Worm (Caenorhabditis elegans) whole organism, L1 larva: ENCODE measurements around the gene let-805.
"Not testable (repeated sequence)": the region's sequence is repeated elsewhere in the genome, so short reads cannot be mapped to it uniquely, and the experiment has no call there.

ENCODE experiments used
- C04F5.9 ChIP-seq: sonication (generic microtip); optimal IDR thresholded peaks from 2 replicates; lab custom pipeline; 2016; ENCODE audit warnings: missing genetic modification characterization, missing compliant biosample characterization
- C16A3.4 ChIP-seq: fragments of 150-350 bp; optimal IDR thresholded peaks from 2 replicates; lab custom pipeline; 2014; ENCODE audit warnings: missing biosample characterization, missing genetic modification characterization
- C34B4.2 ChIP-seq: sonication (generic microtip); optimal IDR thresholded peaks from 2 replicates; lab custom pipeline; 2017; ENCODE audit warnings: mild to moderate bottlenecking, missing genetic modification characterization, missing compliant biosample characterization
- F16B12.6 ChIP-seq: fragments of 150-350 bp; optimal IDR thresholded peaks from 2 replicates; lab custom pipeline; 2014; ENCODE audit warnings: missing biosample characterization, missing genetic modification characterization
- Y116A8C.19 ChIP-seq: sonication (generic microtip); optimal IDR thresholded peaks from 2 replicates; lab custom pipeline; 2016; ENCODE audit warnings: missing compliant biosample characterization, missing genetic modification characterization, borderline replicate concordance
- aha-1 ChIP-seq: fragments of 150-350 bp; optimal IDR thresholded peaks from 2 replicates; lab custom pipeline; 2014; ENCODE audit warnings: missing biosample characterization, missing genetic modification characterization
- ama-1 ChIP-seq: fragments of 150-350 bp; optimal IDR thresholded peaks from 2 replicates; lab custom pipeline; 2014
- blmp-1 ChIP-seq: fragments of 150-350 bp; optimal IDR thresholded peaks from 2 replicates; lab custom pipeline; 2014; ENCODE audit warnings: missing biosample characterization, missing genetic modification characterization
- efl-1 ChIP-seq, 4 experiments: fragments of 150-350 bp; optimal IDR thresholded peaks in 3 of 4; peaks in 1 of 4; 1 replicate in 1 of 4; 2 replicates in 3 of 4; lab custom pipeline; 2014; ENCODE audit warnings: missing biosample characterization in 2 of 4, missing genetic modification characterization in 2 of 4, missing genetic modification reagents in 2 of 4
- efl-3 ChIP-seq: fragments of 200-800 bp; sonication (Bioruptor generic); optimal IDR thresholded peaks from 2 replicates; lab custom pipeline; 2018; ENCODE audit warnings: mild to moderate bottlenecking, missing genetic modification characterization, missing compliant biosample characterization
- egl-27 ChIP-seq, 2 experiments: fragments of 150-350 bp in 1 of 2; sonication (generic microtip); optimal IDR thresholded peaks; 3 replicates each; lab custom pipeline; 2017 to 2018; ENCODE audit warnings: missing biosample characterization in 2 of 2, missing genetic modification characterization in 2 of 2, missing genetic modification reagents in 2 of 2
- elt-2 ChIP-seq: sonication (generic microtip); optimal IDR thresholded peaks from 2 replicates; lab custom pipeline; 2016; ENCODE audit warnings: missing genetic modification characterization, mild to moderate bottlenecking, inconsistent platforms, missing compliant biosample characterization, missing genetic modification reagents
- fkh-10 ChIP-seq: sonication (generic microtip); optimal IDR thresholded peaks from 2 replicates; lab custom pipeline; 2017; ENCODE audit warnings: missing biosample characterization, missing genetic modification reagents, missing genetic modification characterization
- grh-1 ChIP-seq: fragments of 200-800 bp; sonication (Bioruptor generic); IDR thresholded peaks from 2 replicates; pipeline ENCODE4 v1.3.6; 2022; ENCODE audit warnings: missing genetic modification reagents, missing genetic modification characterization, missing compliant biosample characterization
- hlh-17 ChIP-seq: fragments of 200-800 bp; sonication (Bioruptor generic); optimal IDR thresholded peaks from 2 replicates; lab custom pipeline; 2018; ENCODE audit warnings: missing genetic modification characterization, mild to moderate bottlenecking, missing compliant biosample characterization, moderate library complexity, borderline replicate concordance
- isw-1 ChIP-seq: fragments of 200-800 bp; sonication (Bioruptor generic); IDR thresholded peaks from 2 replicates; pipeline ENCODE4 v1.3.6; 2022; ENCODE audit warnings: missing genetic modification characterization, missing compliant biosample characterization
- lin-13 ChIP-seq: fragments of 150-350 bp; optimal IDR thresholded peaks from 2 replicates; lab custom pipeline; 2014; ENCODE audit warnings: missing biosample characterization, missing genetic modification reagents, missing genetic modification characterization
- lsy-2 ChIP-seq, 2 experiments: fragments of 150-350 bp; optimal IDR thresholded peaks; 2 replicates each; lab custom pipeline; 2014; ENCODE audit warnings: missing biosample characterization in 2 of 2, missing genetic modification characterization in 2 of 2
- mef-2 ChIP-seq: fragments of 150-350 bp; optimal IDR thresholded peaks from 2 replicates; lab custom pipeline; 2014; ENCODE audit warnings: missing biosample characterization, missing genetic modification characterization
- nhr-28 ChIP-seq: fragments of 150-350 bp; optimal IDR thresholded peaks from 2 replicates; lab custom pipeline; 2014; ENCODE audit warnings: missing biosample characterization, missing genetic modification characterization
- nhr-47 ChIP-seq: sonication (generic microtip); optimal IDR thresholded peaks from 2 replicates; lab custom pipeline; 2016; ENCODE audit warnings: mild to moderate bottlenecking, missing genetic modification characterization, moderate library complexity, missing compliant biosample characterization
- pqm-1 ChIP-seq: sonication (generic microtip); optimal IDR thresholded peaks from 3 replicates; lab custom pipeline; 2017; ENCODE audit warnings: missing biosample characterization, missing genetic modification characterization
- skn-1 ChIP-seq: fragments of 150-350 bp; optimal IDR thresholded peaks from 2 replicates; lab custom pipeline; 2014; ENCODE audit warnings: missing biosample characterization, missing genetic modification characterization
- snpc-4 ChIP-seq: fragments of 150-350 bp; optimal IDR thresholded peaks from 2 replicates; lab custom pipeline; 2014; ENCODE audit warnings: missing biosample characterization, missing genetic modification characterization
- snu-23 ChIP-seq: sonication (generic microtip); optimal IDR thresholded peaks from 2 replicates; lab custom pipeline; 2016; ENCODE audit warnings: missing genetic modification characterization, missing compliant biosample characterization
- tbx-2 ChIP-seq: sonication (generic microtip); optimal IDR thresholded peaks from 2 replicates; lab custom pipeline; 2016; ENCODE audit warnings: missing genetic modification characterization, missing compliant biosample characterization
- unc-30 ChIP-seq: sonication (generic microtip); optimal IDR thresholded peaks from 2 replicates; lab custom pipeline; 2017; ENCODE audit warnings: missing biosample characterization, missing genetic modification characterization
- unc-86 ChIP-seq: sonication (generic microtip); optimal IDR thresholded peaks from 2 replicates; lab custom pipeline; 2016; ENCODE audit warnings: missing genetic modification characterization, missing compliant biosample characterization
- vab-15 ChIP-seq: sonication (generic microtip); optimal IDR thresholded peaks from 2 replicates; lab custom pipeline; 2017; ENCODE audit warnings: missing genotype, mild to moderate bottlenecking, missing genetic modification characterization, missing compliant biosample characterization
- zip-4 ChIP-seq: fragments of 200-800 bp; sonication (Bioruptor generic); optimal IDR thresholded peaks from 2 replicates; lab custom pipeline; 2018; ENCODE audit warnings: mild to moderate bottlenecking, missing genetic modification characterization, moderate library complexity, missing compliant biosample characterization
- ztf-11 ChIP-seq, 2 experiments: sonication (generic microtip); optimal IDR thresholded peaks; 2 replicates each; lab custom pipeline; 2016 to 2017; ENCODE audit warnings: missing genetic modification characterization in 2 of 2, missing biosample characterization in 1 of 2, missing compliant biosample characterization in 1 of 2
- ztf-4 ChIP-seq: fragments of 150-350 bp; optimal IDR thresholded peaks from 2 replicates; lab custom pipeline; 2014; ENCODE audit warnings: missing biosample characterization, missing genetic modification characterization

The let-805 gene

ce11 chrIII:2698740-2699139, 40.9 kb downstream of the let-805 start, which contains the start of gene slc-30A9 (continued):
- TF ChIP-seq zip-4 (GFP tag; lab: Kevin White, UChicago) (no peak), nhr-47 (tag; lab: Kevin White, UChicago) (peak; percentile 42), elt-2 (tag; lab: Kevin White, UChicago) (no peak), ztf-4 (no peak), efl-3 (GFP tag; lab: Kevin White, UChicago) (no peak), pqm-1 (tag; lab: Kevin White, UChicago) (no peak)

ce11 chrIII:2699363-2699762, 41.5 kb downstream of the let-805 start, which contains the start of gene cox-6B:
Gene cox-6B (plus strand): TSS chrIII:2699663.
- TF ChIP-seq ztf-11 (tag; optimal IDR thresholded peaks at IDR 0.05; lab: Kevin White, UChicago); hlh-17; mef-2 (tag; lab: Kevin White, UChicago): not testable (repeated sequence)
- TF ChIP-seq, all 84 proteins: peak for 0; not testable (repeated sequence) for 84

- TF ChIP-seq efl-1 (optimal IDR thresholded peaks at IDR 0.05; lab: Kevin White, UChicago) (no peak), efl-1 (GFP tag; optimal IDR thresholded peaks at IDR 0.05 in 1 of 2; lab: Kevin White, UChicago) (peak in 1 of 2 experiments; percentile 31), C04F5.9 (tag; lab: Kevin White, UChicago) (no peak)
Observed at ce11 chrIII:2700637-2701036, 42.8 kb downstream of the let-805 start, which contains the start of gene set-27. Gene set-27 (plus strand): TSS chrIII:2700937.

- no peak for TF ChIP-seq blmp-1 (tag; lab: Kevin White, UChicago)
- TF ChIP-seq C16A3.4 (tag; lab: Kevin White, UChicago), result no peak
- TF ChIP-seq egl-27 (tag; optimal IDR thresholded peaks at IDR 0.05; lab: Kevin White, UChicago), result no peak
- TF ChIP-seq vab-15 (tag; lab: Kevin White, UChicago), result no peak
- no peak for TF ChIP-seq unc-30 (tag; lab: Kevin White, UChicago)
- no peak for TF ChIP-seq lin-13 (GFP tag; lab: Kevin White, UChicago)
- no peak for TF ChIP-seq grh-1 (GFP tag; lab: Robert Waterston, UW)
- TF ChIP-seq nhr-28 (tag; lab: Kevin White, UChicago), result no peak
- TF ChIP-seq snu-23 (GFP tag; lab: Kevin White, UChicago), result no peak
- TF ChIP-seq Y116A8C.19 (tag; lab: Kevin White, UChicago), result no peak
- no peak for TF ChIP-seq F16B12.6 (tag; lab: Kevin White, UChicago)
- no peak for TF ChIP-seq pqm-1 (tag; lab: Kevin White, UChicago)
- TF ChIP-seq tbx-2 (tag; lab: Kevin White, UChicago), result no peak
- TF ChIP-seq C34B4.2 (tag; lab: Kevin White, UChicago), result no peak
- TF ChIP-seq ama-1, result no peak
- no peak for TF ChIP-seq isw-1 (GFP tag; lab: Robert Waterston, UW)
- no peak for TF ChIP-seq fkh-10 (GFP tag; lab: Kevin White, UChicago)
- TF ChIP-seq nhr-47 (tag; lab: Kevin White, UChicago), result no peak
- no peak for TF ChIP-seq snpc-4
Observed at ce11 chrIII:2710211-2710610, 52.3 kb downstream of the let-805 start.

ce11 chrIII:2711527-2711926, 53.6 kb downstream of the let-805 start:
- TF ChIP-seq aha-1 (tag; lab: Kevin White, UChicago) (no peak), zip-4 (GFP tag; lab: Kevin White, UChicago) (no peak), skn-1 (tag; lab: Kevin White, UChicago) (no peak), unc-86 (tag; lab: Kevin White, UChicago) (no peak), efl-1 (optimal IDR thresholded peaks at IDR 0.05; lab: Kevin White, UChicago) (no peak), efl-1 (GFP tag; optimal IDR thresholded peaks at IDR 0.05 in 1 of 2; lab: Kevin White, UChicago) (no peak), lsy-2 (tag; optimal IDR thresholded peaks at IDR 0.05; lab: Kevin White, UChicago) (no peak), snu-23 (GFP tag; lab: Kevin White, UChicago) (no peak)
